Fruit fly (Drosophila melanogaster) whole organism, pupa: ENCODE data around the gene Pkc98E.

Experiments
- CG10348 ChIP-seq: fragments of 200-800 bp; sonication (Bioruptor generic); IDR thresholded peaks from 2 replicates; pipeline ENCODE4 v1.3.6; 2022; ENCODE audit warnings: missing biosample characterization, missing genetic modification characterization
- CG12605 ChIP-seq: fragments of 200-800 bp; sonication (Bioruptor generic); IDR thresholded peaks from 2 replicates; pipeline ENCODE4 v1.3.6; 2022; ENCODE audit warnings: missing biosample characterization, missing genetic modification characterization
- CG13204 ChIP-seq: fragments of 200-800 bp; sonication (Bioruptor generic); optimal IDR thresholded peaks from 2 replicates; lab custom pipeline; 2018; ENCODE audit warnings: missing biosample characterization, mild to moderate bottlenecking, missing genetic modification characterization, moderate library complexity
- CG14655 ChIP-seq: fragments of 200-800 bp; sonication (Bioruptor generic); optimal IDR thresholded peaks from 3 replicates; lab custom pipeline; 2017; ENCODE audit warnings: mild to moderate bottlenecking, missing biosample characterization, missing genetic modification reagents, missing genetic modification characterization
- CG15710 ChIP-seq: fragments of 200-800 bp; sonication (Bioruptor generic); optimal IDR thresholded peaks from 2 replicates; lab custom pipeline; 2018; ENCODE audit warnings: missing biosample characterization, mild to moderate bottlenecking, missing genetic modification characterization, moderate library complexity
- CG17806 ChIP-seq: fragments of 200-800 bp; sonication (Bioruptor generic); optimal IDR thresholded peaks from 2 replicates; lab custom pipeline; 2018; ENCODE audit warnings: missing biosample characterization, mild to moderate bottlenecking, missing genetic modification characterization, moderate library complexity
- CG32121 ChIP-seq: fragments of 200-800 bp; sonication (Bioruptor generic); IDR thresholded peaks from 2 replicates; pipeline ENCODE4 v1.3.6; 2022; ENCODE audit warnings: missing biosample characterization, missing genetic modification characterization
- CG34367 ChIP-seq: fragments of 200-800 bp; sonication (Bioruptor generic); optimal IDR thresholded peaks from 2 replicates; lab custom pipeline; 2018; ENCODE audit warnings: missing biosample characterization, mild to moderate bottlenecking, missing genetic modification characterization
- CG4496 ChIP-seq: fragments of 200-800 bp; sonication (Bioruptor generic); IDR thresholded peaks from 3 replicates; pipeline ENCODE4 v1.3.6; 2022; ENCODE audit warnings: missing biosample characterization, missing genetic modification characterization
- CG8159 ChIP-seq: fragments of 200-800 bp; sonication (Bioruptor generic); optimal IDR thresholded peaks from 3 replicates; lab custom pipeline; 2018; ENCODE audit warnings: missing biosample characterization, mild to moderate bottlenecking, missing genetic modification characterization, moderate library complexity
- CG8301 ChIP-seq: fragments of 200-800 bp; sonication (Bioruptor generic); optimal IDR thresholded peaks from 2 replicates; lab custom pipeline; 2018; ENCODE audit warnings: missing biosample characterization, mild to moderate bottlenecking, missing genetic modification characterization
- CG9948 ChIP-seq: fragments of 200-800 bp; sonication (Bioruptor generic); optimal IDR thresholded peaks from 2 replicates; lab custom pipeline; 2018; ENCODE audit warnings: missing biosample characterization, mild to moderate bottlenecking, missing genetic modification characterization, moderate library complexity
- D1 ChIP-seq: fragments of 200-800 bp; sonication (Bioruptor generic); optimal IDR thresholded peaks from 2 replicates; lab custom pipeline; 2018; ENCODE audit warnings: missing biosample characterization, mild to moderate bottlenecking, missing genetic modification characterization, moderate library complexity
- EcR ChIP-seq: fragments of 200-800 bp; sonication (Bioruptor generic); optimal IDR thresholded peaks from 3 replicates; lab custom pipeline; 2019; ENCODE audit warnings: missing biosample characterization, missing genetic modification characterization, mild to moderate bottlenecking, moderate library complexity, missing genetic modification reagents
- Ets98B ChIP-seq: fragments of 200-800 bp; sonication (Bioruptor generic); IDR thresholded peaks from 2 replicates; pipeline ENCODE4 v1.3.6; 2022; ENCODE audit warnings: missing biosample characterization, missing genetic modification characterization
- Pif1A ChIP-seq: fragments of 200-800 bp; sonication (Bioruptor generic); optimal IDR thresholded peaks from 3 replicates; lab custom pipeline; 2016; ENCODE audit warnings: missing biosample characterization, missing genetic modification characterization
- Pif1B ChIP-seq: fragments of 200-800 bp; sonication (Bioruptor generic); optimal IDR thresholded peaks from 3 replicates; lab custom pipeline; 2016; ENCODE audit warnings: missing biosample characterization, missing genetic modification characterization
- Snoo ChIP-seq: fragments of 200-800 bp; sonication (Bioruptor generic); optimal IDR thresholded peaks from 3 replicates; lab custom pipeline; 2017; ENCODE audit warnings: missing biosample characterization, mild to moderate bottlenecking, missing genetic modification characterization, inconsistent platforms
- fd96Ca ChIP-seq: fragments of 200-800 bp; sonication (Bioruptor generic); IDR thresholded peaks from 3 replicates; pipeline ENCODE4 v1.3.6; 2022; ENCODE audit warnings: missing biosample characterization, missing genetic modification characterization
- gl ChIP-seq: fragments of 200-800 bp; sonication (Bioruptor generic); optimal IDR thresholded peaks from 2 replicates; lab custom pipeline; 2018; ENCODE audit warnings: missing biosample characterization, mild to moderate bottlenecking, missing genetic modification characterization
- rn ChIP-seq: fragments of 200-800 bp; sonication (Bioruptor generic); IDR thresholded peaks from 2 replicates; pipeline ENCODE4 v1.3.6; 2022; ENCODE audit warnings: missing biosample characterization, missing genetic modification characterization

The Pkc98E gene

DNA sequence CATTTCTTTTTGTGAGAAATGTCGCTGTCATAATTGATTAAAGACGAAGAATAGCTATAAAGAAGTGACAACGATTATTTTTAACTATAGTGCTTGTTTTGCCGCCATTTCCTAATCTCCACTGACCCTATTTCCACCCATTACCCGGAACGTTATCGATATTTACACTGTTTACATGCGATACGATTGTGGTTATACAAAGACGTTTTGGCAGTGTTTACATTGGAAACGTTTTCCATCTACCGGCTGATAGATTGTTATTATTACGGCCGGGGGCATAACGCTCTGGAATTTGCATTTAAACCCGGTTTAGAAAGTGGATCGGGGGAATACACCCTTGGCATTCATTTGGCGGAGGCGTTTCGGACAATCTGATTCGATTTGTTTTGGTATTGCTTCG is 27.3 kb downstream of the Pkc98E start:
- TF ChIP-seq CG32121 (no peak), CG10348 (GFP tag; lab: Robert Waterston, UW) (no peak), Ets98B (GFP tag; lab: Robert Waterston, UW) (no peak), fd96Ca (GFP tag; lab: Robert Waterston, UW) (no peak), CG13204 (no peak), CG12605 (no peak), CG9948 (tag; lab: Kevin White, UChicago) (no peak), rn (GFP tag; lab: Robert Waterston, UW) (no peak), CG8159 (tag; lab: Kevin White, UChicago) (no peak), CG34367 (tag; lab: Kevin White, UChicago) (no peak), EcR (no peak), Pif1A (GFP tag; lab: Kevin White, UChicago) (no peak), Snoo (tag; lab: Kevin White, UChicago) (no peak), gl (tag; lab: Kevin White, UChicago) (no peak), CG8301 (tag; lab: Kevin White, UChicago) (no peak), CG4496 (GFP tag; lab: Robert Waterston, UW) (no peak)

DNA sequence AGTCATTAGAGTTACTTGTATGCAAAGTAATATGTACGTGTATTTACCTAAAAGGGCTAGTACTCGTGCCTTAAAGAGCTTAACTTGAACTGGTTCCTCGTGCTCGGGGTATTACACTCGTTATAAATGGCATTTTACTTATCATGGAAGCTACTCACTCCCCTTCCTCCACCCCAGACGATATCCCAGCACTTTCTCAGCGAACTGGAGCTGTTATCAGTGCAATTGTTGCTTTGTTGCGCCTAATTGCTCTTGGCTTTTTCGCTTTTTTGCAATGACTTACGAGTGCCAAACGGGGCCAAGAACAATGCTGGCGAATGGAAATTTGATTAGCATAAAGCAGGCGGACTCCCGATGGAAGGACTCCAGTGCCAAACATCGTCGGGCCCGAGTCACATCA is 28.1 kb downstream of the Pkc98E start:
- TF ChIP-seq CG32121 (no peak), CG4496 (GFP tag; lab: Robert Waterston, UW) (no peak), Pif1A (GFP tag; lab: Kevin White, UChicago) (no peak), D1 (tag; lab: Kevin White, UChicago) (no peak), gl (tag; lab: Kevin White, UChicago) (no peak)

DNA sequence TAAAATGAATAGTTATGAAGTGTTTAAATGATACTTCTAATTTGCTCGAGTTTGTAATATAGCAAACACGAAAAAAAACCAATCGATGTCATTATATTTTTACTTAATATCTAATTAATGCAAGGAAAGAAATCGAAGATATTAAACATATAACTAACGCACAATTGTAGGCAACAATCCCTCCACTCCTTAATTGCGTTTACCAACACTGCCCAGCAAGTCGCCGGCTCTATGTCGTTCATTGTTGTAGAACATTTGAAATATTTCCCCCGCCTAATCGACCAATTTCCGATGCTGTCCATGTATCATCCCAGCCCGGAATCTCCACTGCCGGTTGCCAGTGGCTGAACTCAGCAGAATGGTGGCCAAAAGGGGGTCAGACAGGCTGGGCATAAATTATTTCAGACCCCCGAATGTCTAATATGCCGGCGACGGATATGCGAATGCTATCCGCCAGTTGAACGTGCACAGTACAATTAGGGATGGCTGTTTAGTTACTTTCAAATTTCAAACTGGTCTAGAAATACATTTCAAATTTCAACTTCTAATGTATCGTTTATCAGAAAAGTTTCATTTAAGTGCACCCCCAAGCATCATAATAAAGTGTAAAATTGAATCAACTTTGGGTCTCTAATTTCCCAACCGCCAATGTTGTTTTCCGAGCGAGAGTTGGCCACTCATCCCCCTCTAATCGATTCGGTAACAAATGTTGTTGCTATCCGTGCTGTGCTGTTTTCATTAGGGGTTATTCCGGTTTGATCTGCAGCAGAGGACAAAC is 29.7 kb downstream of the Pkc98E start:
- no peak for TF ChIP-seq CG9948 (tag; lab: Kevin White, UChicago)
- TF ChIP-seq gl (tag; lab: Kevin White, UChicago) = no peak
- peak; percentile 39; the same call in 1 of the 2 replicates for TF ChIP-seq Ets98B (GFP tag; lab: Robert Waterston, UW)
- peak; percentile 19 for TF ChIP-seq CG15710
- TF ChIP-seq Pif1A (GFP tag; lab: Kevin White, UChicago) = no peak
- TF ChIP-seq EcR = no peak
- TF ChIP-seq rn (GFP tag; lab: Robert Waterston, UW) = no peak
- no peak for TF ChIP-seq Pif1B (GFP tag; lab: Kevin White, UChicago)
- peak; percentile 54; the same call in 1 of the 2 replicates for TF ChIP-seq CG32121
- TF ChIP-seq CG4496 (GFP tag; lab: Robert Waterston, UW) = peak; percentile 60; the same call in 2 of the 3 replicates
- no peak for TF ChIP-seq Snoo (tag; lab: Kevin White, UChicago)
- TF ChIP-seq CG13204 = no peak
- TF ChIP-seq CG34367 (tag; lab: Kevin White, UChicago) = no peak
- TF ChIP-seq CG12605 = 0 out of 2 replicates have a peak, but pooled peaks have one; percentile 19
- peak; percentile 9 for TF ChIP-seq CG14655 (GFP tag; lab: Kevin White, UChicago)
- TF ChIP-seq CG8301 (tag; lab: Kevin White, UChicago) = peak; percentile 13

DNA sequence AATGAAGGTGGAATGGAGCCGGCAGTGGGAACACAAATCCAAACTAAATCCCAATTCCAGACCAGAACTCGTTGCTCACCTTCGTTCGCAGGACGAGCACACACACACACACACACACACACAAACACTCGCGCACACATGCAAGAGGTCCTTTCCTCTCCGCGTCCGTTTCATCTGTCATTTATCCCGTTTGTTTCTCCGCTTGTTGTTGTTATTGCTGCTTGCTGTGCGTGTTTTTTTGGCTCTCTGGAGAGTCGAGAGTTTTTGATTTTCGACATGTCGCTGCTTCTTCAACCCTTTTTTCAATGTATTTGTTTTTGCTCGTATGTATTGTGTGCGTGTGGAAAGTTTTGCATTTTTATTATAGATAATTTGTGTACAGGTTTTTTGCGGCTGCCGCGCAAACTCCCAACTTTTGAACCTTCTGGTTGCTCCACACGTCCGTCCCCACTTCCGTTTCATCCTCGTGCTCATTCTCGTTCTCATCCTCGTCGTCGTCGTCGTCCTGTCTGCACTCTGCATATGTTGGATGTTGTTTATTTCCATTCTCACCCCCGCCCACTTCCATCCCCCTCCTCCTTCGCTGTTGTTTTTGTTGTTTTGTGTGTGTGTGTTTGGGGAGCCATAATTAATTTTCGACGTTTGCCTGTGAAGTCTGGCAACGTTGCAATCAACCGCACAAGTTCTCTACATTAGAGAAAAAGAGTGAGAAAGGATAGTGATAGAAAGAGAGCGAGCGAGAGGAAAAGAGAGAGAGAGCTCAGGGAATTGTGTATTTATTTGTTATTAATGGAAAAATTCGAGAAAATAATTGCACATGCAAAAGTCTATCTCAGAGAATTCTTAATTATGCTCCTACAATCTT is 30.5 kb downstream of the Pkc98E start:
- TF ChIP-seq EcR = no peak

DNA sequence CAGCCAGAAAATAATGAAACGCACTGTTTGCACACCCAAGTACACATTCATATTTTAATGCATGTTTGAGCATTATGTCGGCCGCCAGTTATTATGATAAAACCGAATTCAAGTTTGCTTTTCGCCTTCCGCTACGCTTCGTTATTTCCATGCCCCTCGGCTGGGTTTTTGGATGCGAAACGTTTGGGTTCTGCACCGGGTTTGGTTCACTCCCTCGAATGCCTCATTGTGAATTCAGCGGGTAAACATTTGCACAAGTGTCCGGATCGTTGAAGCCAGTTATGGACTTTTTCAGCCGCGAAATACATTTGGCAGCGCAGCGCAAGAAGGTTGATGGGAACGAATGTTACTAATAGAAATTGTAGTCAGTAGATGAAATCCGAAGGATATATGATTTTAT is 32.2 kb downstream of the Pkc98E start:
- no peak for TF ChIP-seq CG9948 (tag; lab: Kevin White, UChicago)
- no peak for TF ChIP-seq Pif1A (GFP tag; lab: Kevin White, UChicago)
- TF ChIP-seq CG10348 (GFP tag; lab: Robert Waterston, UW) = no peak
- no peak for TF ChIP-seq CG14655 (GFP tag; lab: Kevin White, UChicago)
- no peak for TF ChIP-seq CG4496 (GFP tag; lab: Robert Waterston, UW)
- TF ChIP-seq EcR = no peak
- no peak for TF ChIP-seq CG32121
- TF ChIP-seq Snoo (tag; lab: Kevin White, UChicago) = no peak
- no peak for TF ChIP-seq rn (GFP tag; lab: Robert Waterston, UW)
- no peak for TF ChIP-seq CG15710
- TF ChIP-seq fd96Ca (GFP tag; lab: Robert Waterston, UW) = no peak
- TF ChIP-seq CG34367 (tag; lab: Kevin White, UChicago) = no peak
- no peak for TF ChIP-seq Ets98B (GFP tag; lab: Robert Waterston, UW)
- no peak for TF ChIP-seq gl (tag; lab: Kevin White, UChicago)
- no peak for TF ChIP-seq CG12605
- TF ChIP-seq Pif1B (GFP tag; lab: Kevin White, UChicago) = no peak
- TF ChIP-seq CG8301 (tag; lab: Kevin White, UChicago) = no peak
- no peak for TF ChIP-seq CG13204

DNA sequence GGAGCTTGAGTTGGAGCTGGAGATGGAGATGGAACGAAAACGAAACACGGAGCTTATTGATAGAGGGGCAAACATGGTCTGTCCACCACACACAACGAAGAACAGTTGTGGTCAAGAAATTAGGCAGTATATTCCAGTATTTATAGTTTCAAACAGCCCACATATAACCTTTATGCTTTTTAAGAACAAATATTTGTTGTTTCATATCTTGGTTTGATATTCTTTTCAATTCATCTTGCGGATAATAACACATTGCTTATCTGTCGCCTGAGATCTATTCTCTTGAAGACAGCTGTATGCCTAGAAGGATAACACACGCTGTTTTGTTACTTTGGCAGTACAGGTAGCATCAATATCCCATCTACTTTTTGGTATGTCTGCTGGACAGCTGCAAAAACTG is 33.9 kb downstream of the Pkc98E start:
- no peak; the same call in 1 of the 2 replicates for TF ChIP-seq CG12605
- TF ChIP-seq CG8301 (tag; lab: Kevin White, UChicago) = peak; percentile 70
- TF ChIP-seq Pif1B (GFP tag; lab: Kevin White, UChicago) = no peak
- TF ChIP-seq CG32121 = no peak
- TF ChIP-seq CG4496 (GFP tag; lab: Robert Waterston, UW) = peak; percentile 12; the same call in 1 of the 3 replicates
- no peak for TF ChIP-seq D1 (tag; lab: Kevin White, UChicago)
- TF ChIP-seq CG10348 (GFP tag; lab: Robert Waterston, UW) = no peak
- no peak for TF ChIP-seq Pif1A (GFP tag; lab: Kevin White, UChicago)
- TF ChIP-seq CG14655 (GFP tag; lab: Kevin White, UChicago) = peak; percentile 72
- TF ChIP-seq fd96Ca (GFP tag; lab: Robert Waterston, UW) = 0 out of 3 replicates have a peak, but pooled peaks have one; percentile 30
- TF ChIP-seq CG9948 (tag; lab: Kevin White, UChicago) = peak; percentile 70
- peak; percentile 13 for TF ChIP-seq gl (tag; lab: Kevin White, UChicago)
- TF ChIP-seq EcR = no peak
- TF ChIP-seq CG8159 (tag; lab: Kevin White, UChicago) = peak; percentile 44
- TF ChIP-seq Snoo (tag; lab: Kevin White, UChicago) = no peak
- TF ChIP-seq CG17806 (tag; lab: Kevin White, UChicago) = peak; percentile 55
- TF ChIP-seq Ets98B (GFP tag; lab: Robert Waterston, UW) = peak; percentile 25; the same call in 1 of the 2 replicates
- TF ChIP-seq CG13204 = no peak
- no peak for TF ChIP-seq rn (GFP tag; lab: Robert Waterston, UW)
- peak; percentile 51 for TF ChIP-seq CG34367 (tag; lab: Kevin White, UChicago)
- TF ChIP-seq CG15710 = peak; percentile 10
